Fruit fly (Drosophila melanogaster) whole organism, prepupa: Measurements from ENCODE around the gene TTLL3A.

ENCODE experiments used
- CG11294 ChIP-seq: fragments of 200-800 bp; sonication (Bioruptor generic); IDR thresholded peaks from 2 replicates; pipeline ENCODE4 v1.3.6; 2022; ENCODE audit warnings: missing biosample characterization, missing genetic modification characterization
- CG15336 ChIP-seq: fragments of 200-800 bp; sonication (Bioruptor generic); IDR thresholded peaks from 2 replicates; pipeline ENCODE4 v1.3.6; 2022; ENCODE audit warnings: missing biosample characterization, missing genetic modification characterization
- CG1621 ChIP-seq: fragments of 200-800 bp; sonication (Bioruptor generic); optimal IDR thresholded peaks from 3 replicates; lab custom pipeline; 2018; ENCODE audit warnings: missing biosample characterization, mild to moderate bottlenecking, missing genetic modification characterization
- CG31627 ChIP-seq: fragments of 200-800 bp; sonication (Bioruptor generic); optimal IDR thresholded peaks from 3 replicates; lab custom pipeline; 2016; ENCODE audit warnings: missing biosample characterization, missing genetic modification characterization
- CG4318 ChIP-seq: fragments of 200-800 bp; sonication (Bioruptor generic); optimal IDR thresholded peaks from 3 replicates; lab custom pipeline; 2017; ENCODE audit warnings: missing biosample characterization, mild to moderate bottlenecking, missing genetic modification characterization
- CG6808 ChIP-seq: fragments of 200-800 bp; sonication (Bioruptor generic); optimal IDR thresholded peaks from 3 replicates; lab custom pipeline; 2017; ENCODE audit warnings: missing biosample characterization, missing genetic modification characterization, mild to moderate bottlenecking, moderate library complexity, missing genetic modification reagents
- CG6854 ChIP-seq: fragments of 200-800 bp; sonication (Bioruptor generic); optimal IDR thresholded peaks from 2 replicates; lab custom pipeline; 2017; ENCODE audit warnings: missing biosample characterization, mild to moderate bottlenecking, missing genetic modification characterization
- CG9139 ChIP-seq: fragments of 200-800 bp; sonication (Bioruptor generic); optimal IDR thresholded peaks from 3 replicates; lab custom pipeline; 2017; ENCODE audit warnings: missing biosample characterization, mild to moderate bottlenecking, missing genetic modification characterization
- Eip75B ChIP-seq: fragments of 200-800 bp; sonication (Bioruptor generic); optimal IDR thresholded peaks from 3 replicates; lab custom pipeline; 2016; ENCODE audit warnings: missing biosample characterization, missing genetic modification characterization
- Eip78C ChIP-seq: fragments of 200-800 bp; sonication (Bioruptor generic); peaks from one replicate; lab custom pipeline; 2016; ENCODE audit warnings: missing biosample characterization, missing genetic modification characterization
- Ets21C ChIP-seq: fragments of 200-800 bp; sonication (Bioruptor generic); optimal IDR thresholded peaks from 3 replicates; lab custom pipeline; 2016; ENCODE audit warnings: missing biosample characterization, missing genetic modification characterization
- Gug ChIP-seq: fragments of 200-800 bp; sonication (Bioruptor generic); IDR thresholded peaks from 2 replicates; pipeline ENCODE4 v1.3.6; 2022; ENCODE audit warnings: missing biosample characterization, missing genetic modification characterization
- Hr4 ChIP-seq: fragments of 200-800 bp; sonication (Bioruptor generic); optimal IDR thresholded peaks from 3 replicates; lab custom pipeline; 2016; ENCODE audit warnings: missing biosample characterization, missing genetic modification characterization
- Met ChIP-seq: fragments of 200-800 bp; sonication (Bioruptor generic); optimal IDR thresholded peaks from 3 replicates; lab custom pipeline; 2016; ENCODE audit warnings: missing biosample characterization, missing genetic modification characterization
- Smox ChIP-seq: fragments of 200-800 bp; sonication (Bioruptor generic); optimal IDR thresholded peaks from 3 replicates; lab custom pipeline; 2016; ENCODE audit warnings: missing biosample characterization, missing genetic modification characterization
- Sox14 ChIP-seq: fragments of 200-800 bp; sonication (Bioruptor generic); optimal IDR thresholded peaks from 3 replicates; lab custom pipeline; 2016; ENCODE audit warnings: missing biosample characterization, missing genetic modification characterization
- Sox15 ChIP-seq: fragments of 200-800 bp; sonication (Bioruptor generic); optimal IDR thresholded peaks from 3 replicates; lab custom pipeline; 2016; ENCODE audit warnings: missing biosample characterization, missing genetic modification characterization
- achi ChIP-seq: fragments of 200-800 bp; sonication (Bioruptor generic); optimal IDR thresholded peaks from 3 replicates; lab custom pipeline; 2016; ENCODE audit warnings: missing biosample characterization, missing genetic modification characterization
- cyc ChIP-seq: fragments of 200-800 bp; sonication (Bioruptor generic); optimal IDR thresholded peaks from 3 replicates; lab custom pipeline; 2016; ENCODE audit warnings: missing biosample characterization, missing genetic modification characterization
- eg ChIP-seq: fragments of 200-800 bp; sonication (Bioruptor generic); IDR thresholded peaks from 3 replicates; pipeline ENCODE4 v1.3.6; 2022; ENCODE audit warnings: missing biosample characterization, missing genetic modification characterization
- esn ChIP-seq: fragments of 200-800 bp; sonication (Bioruptor generic); optimal IDR thresholded peaks from 2 replicates; lab custom pipeline; 2016; ENCODE audit warnings: missing biosample characterization, mild to moderate bottlenecking, missing genetic modification characterization, moderate library complexity
- fd59A ChIP-seq: fragments of 200-800 bp; sonication (Bioruptor generic); optimal IDR thresholded peaks from 2 replicates; lab custom pipeline; 2017; ENCODE audit warnings: missing biosample characterization, mild to moderate bottlenecking, missing genetic modification characterization, missing genetic modification reagents
- fkh ChIP-seq: fragments of 200-800 bp; sonication (Bioruptor generic); optimal IDR thresholded peaks from 3 replicates; lab custom pipeline; 2017; ENCODE audit warnings: missing biosample characterization, mild to moderate bottlenecking, missing genetic modification characterization, moderate library complexity
- net ChIP-seq: fragments of 200-800 bp; sonication (Bioruptor generic); optimal IDR thresholded peaks from 3 replicates; lab custom pipeline; 2016; ENCODE audit warnings: missing biosample characterization, missing genetic modification characterization
- ss ChIP-seq, 2 experiments: fragments of 200-800 bp; sonication (Bioruptor generic); optimal IDR thresholded peaks; 2 replicates in 1 of 2; 3 replicates in 1 of 2; lab custom pipeline; 2017 to 2018; ENCODE audit warnings: mild to moderate bottlenecking in 2 of 2, missing biosample characterization in 2 of 2, missing genetic modification characterization in 2 of 2, moderate library complexity in 1 of 2
- svp ChIP-seq: fragments of 200-800 bp; sonication (Bioruptor generic); peaks from one replicate; lab custom pipeline; 2016; ENCODE audit warnings: missing biosample characterization, missing genetic modification characterization
- topi ChIP-seq: fragments of 200-800 bp; sonication (Bioruptor generic); optimal IDR thresholded peaks from 3 replicates; lab custom pipeline; 2016; ENCODE audit warnings: missing biosample characterization, missing genetic modification characterization
- vri ChIP-seq: fragments of 200-800 bp; sonication (Bioruptor generic); optimal IDR thresholded peaks from 3 replicates; lab custom pipeline; 2016; ENCODE audit warnings: missing biosample characterization, mild to moderate bottlenecking, missing genetic modification characterization

The TTLL3A gene

DNA sequence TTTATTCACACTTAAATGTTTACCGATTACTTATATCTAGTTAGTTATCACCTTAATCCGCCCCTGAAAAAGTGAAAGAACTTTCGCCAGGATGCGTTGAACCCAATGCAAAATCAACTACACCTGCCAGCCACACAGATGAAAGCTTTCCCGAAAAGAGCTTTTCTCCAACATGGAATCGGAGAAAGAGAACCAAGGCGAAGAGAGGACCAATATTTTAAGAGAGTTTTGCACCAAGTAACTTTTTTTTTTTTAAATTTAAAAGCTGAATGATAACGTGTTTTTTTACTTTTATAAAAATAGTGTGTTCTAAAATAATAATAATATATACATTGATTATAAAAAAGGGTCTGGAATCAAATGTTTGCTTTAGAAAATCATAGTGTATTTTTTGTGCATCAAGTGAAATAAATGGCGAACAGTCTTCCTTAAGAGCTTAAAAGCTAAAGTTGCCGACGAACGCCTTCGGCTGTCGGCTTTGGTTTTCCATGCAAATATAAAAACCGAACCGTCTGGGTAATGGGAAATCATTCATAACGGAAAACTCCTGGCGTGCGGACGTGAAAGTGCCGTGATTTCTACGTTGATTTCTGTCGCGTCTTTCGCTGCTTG, 2.1 kb upstream of the TTLL3A start, which contains the start of gene meng:
TSS of gene meng (plus strand) at position 523 of the 612 bp plus-strand sequence.
- TF ChIP-seq eg (GFP tag; lab: Robert Waterston, UW): 0 out of 3 replicates have a peak, but pooled peaks have one; percentile 1
- TF ChIP-seq Eip78C (GFP tag; lab: Kevin White, UChicago): peak; percentile 17
- TF ChIP-seq esn (GFP tag; lab: Kevin White, UChicago): no peak
- TF ChIP-seq net (GFP tag; lab: Kevin White, UChicago): no peak

DNA sequence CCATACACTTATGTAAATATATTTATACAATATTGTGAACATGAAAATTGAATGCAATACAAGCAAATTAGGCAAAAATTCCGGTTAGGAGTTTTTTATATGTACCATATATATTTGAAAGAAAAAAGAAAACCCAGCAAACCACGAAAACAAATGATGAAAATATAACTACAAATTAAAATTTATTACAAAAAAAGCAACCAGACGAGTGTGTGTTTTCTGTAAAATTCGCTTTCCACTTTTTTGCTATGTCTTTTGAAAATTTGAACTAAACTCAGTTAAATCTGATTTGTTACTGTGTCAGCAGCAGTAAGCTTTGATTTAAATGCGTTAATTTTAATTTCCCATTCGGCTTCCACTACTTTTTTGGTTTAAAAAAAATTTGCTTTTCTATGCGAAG, 7.4 kb downstream of the TTLL3A start, which contains the start of gene TTLL3B:
TSS of gene TTLL3B (plus strand) at position 301 of the 400 bp plus-strand sequence.
- TF ChIP-seq Hr4 (GFP tag; lab: Kevin White, UChicago) (no peak), fkh (GFP tag; lab: Kevin White, UChicago) (no peak), topi (no peak), vri (GFP tag; lab: Kevin White, UChicago) (no peak), Smox (GFP tag; lab: Kevin White, UChicago) (no peak), Met (GFP tag; lab: Kevin White, UChicago) (no peak), Eip75B (GFP tag; lab: Kevin White, UChicago) (no peak), CG1621 (no peak), CG4318 (GFP tag; lab: Kevin White, UChicago) (no peak), net (GFP tag; lab: Kevin White, UChicago) (no peak)

dm6 chr2L:6723750-6724503, 16.1 kb downstream of the TTLL3A start, which contains the start of gene Liprin-alpha:
Liprin-alpha (plus strand) TSS chr2L:6723903.
- TF ChIP-seq svp (GFP tag; lab: Kevin White, UChicago) (peak; percentile 66), cyc (no peak)

- TF ChIP-seq CG9139 (GFP tag; lab: Kevin White, UChicago): no peak
- no peak for TF ChIP-seq Met (GFP tag; lab: Kevin White, UChicago)
- TF ChIP-seq fd59A: no peak
- no peak for TF ChIP-seq Ets21C (GFP tag; lab: Kevin White, UChicago)
- no peak for TF ChIP-seq Eip75B (GFP tag; lab: Kevin White, UChicago)
- no peak for TF ChIP-seq CG4318 (GFP tag; lab: Kevin White, UChicago)
- no peak for TF ChIP-seq CG15336
- TF ChIP-seq CG31627 (GFP tag; lab: Kevin White, UChicago): peak; percentile 6
- TF ChIP-seq Hr4 (GFP tag; lab: Kevin White, UChicago): peak; percentile 37
- TF ChIP-seq eg (GFP tag; lab: Robert Waterston, UW): 0 out of 3 replicates have a peak, but pooled peaks have one; percentile 11
- TF ChIP-seq CG1621: peak; percentile 71
- no peak for TF ChIP-seq achi (GFP tag; lab: Kevin White, UChicago)
- TF ChIP-seq CG6808 (GFP tag; lab: Kevin White, UChicago): peak; percentile 4
- TF ChIP-seq svp (GFP tag; lab: Kevin White, UChicago): peak; percentile 88
- TF ChIP-seq ss (GFP tag; optimal IDR thresholded peaks at IDR 0.05; lab: Kevin White, UChicago): no peak
- no peak for TF ChIP-seq Gug (GFP tag; lab: Robert Waterston, UW)
- no peak for TF ChIP-seq Sox15 (GFP tag; lab: Kevin White, UChicago)
- TF ChIP-seq fkh (GFP tag; lab: Kevin White, UChicago): peak; percentile 91
- no peak for TF ChIP-seq CG11294
- TF ChIP-seq CG6854 (GFP tag; lab: Kevin White, UChicago): peak; percentile 35
- TF ChIP-seq Eip78C (GFP tag; lab: Kevin White, UChicago): peak; percentile 77
- TF ChIP-seq Sox14 (GFP tag; lab: Kevin White, UChicago): peak; percentile 12
Observed at dm6 chr2L:6722822-6723749, 16.9 kb downstream of the TTLL3A start, which contains the start of gene homer. homer (minus strand) TSS chr2L:6723359.
